Fruit fly (Drosophila melanogaster) whole organism, embryonic: ENCODE data around the gene jv.

Source experiments
- ATbp ChIP-seq: fragments of 200-800 bp; sonication (Bioruptor generic); optimal IDR thresholded peaks from 2 replicates; lab custom pipeline; 2017; ENCODE audit warnings: missing biosample characterization, mild to moderate bottlenecking, missing genetic modification characterization, missing genetic modification reagents
- BEAF-32 ChIP-seq: fragments of 200-800 bp; sonication (Bioruptor generic); optimal IDR thresholded peaks from 3 replicates; lab custom pipeline; 2017; ENCODE audit warnings: missing biosample characterization, missing genetic modification characterization, mild to moderate bottlenecking, moderate library complexity, missing genetic modification reagents
- Blimp-1 ChIP-seq: fragments of 200-800 bp; sonication (Bioruptor generic); optimal IDR thresholded peaks from 3 replicates; lab custom pipeline; 2018; ENCODE audit warnings: missing biosample characterization, missing genetic modification characterization, mild to moderate bottlenecking, moderate library complexity, missing genetic modification reagents
- CG11504 ChIP-seq: fragments of 200-800 bp; sonication (Bioruptor generic); optimal IDR thresholded peaks from 3 replicates; lab custom pipeline; 2019; ENCODE audit warnings: missing biosample characterization, mild to moderate bottlenecking, missing genetic modification characterization, moderate library complexity
- CG12299 ChIP-seq: fragments of 200-800 bp; sonication (Bioruptor generic); optimal IDR thresholded peaks from 2 replicates; lab custom pipeline; 2018; ENCODE audit warnings: missing biosample characterization, mild to moderate bottlenecking, missing genetic modification characterization
- CG1233 ChIP-seq: fragments of 200-800 bp; sonication (Bioruptor generic); optimal IDR thresholded peaks from 4 replicates; lab custom pipeline; 2018; ENCODE audit warnings: missing biosample characterization, mild to moderate bottlenecking, missing genetic modification characterization
- CG13287 ChIP-seq: fragments of 200-800 bp; sonication (Bioruptor generic); IDR thresholded peaks from 2 replicates; pipeline ENCODE4 v1.3.6; 2022; ENCODE audit warnings: missing biosample characterization, missing genetic modification characterization; ENCODE audit not compliant: partially characterized antibody
- CG1832 ChIP-seq: fragments of 200-800 bp; sonication (Bioruptor generic); optimal IDR thresholded peaks from 2 replicates; lab custom pipeline; 2017; ENCODE audit warnings: missing biosample characterization, mild to moderate bottlenecking, missing genetic modification characterization, inconsistent platforms
- CG18599 ChIP-seq: fragments of 200-800 bp; sonication (Bioruptor generic); optimal IDR thresholded peaks from 3 replicates; lab custom pipeline; 2017; ENCODE audit warnings: missing biosample characterization, missing genetic modification characterization, mild to moderate bottlenecking, moderate library complexity, missing genetic modification reagents
- CG18764 ChIP-seq: fragments of 200-800 bp; sonication (Bioruptor generic); optimal IDR thresholded peaks from 3 replicates; lab custom pipeline; 2016; ENCODE audit warnings: missing biosample characterization, missing genetic modification characterization
- CG2875 ChIP-seq: fragments of 200-800 bp; sonication (Bioruptor generic); optimal IDR thresholded peaks from 2 replicates; lab custom pipeline; 2017; ENCODE audit warnings: missing biosample characterization, mild to moderate bottlenecking, missing genetic modification characterization, missing genetic modification reagents
- CG31224 ChIP-seq: fragments of 200-800 bp; sonication (Bioruptor generic); IDR thresholded peaks from 2 replicates; pipeline ENCODE4 v1.3.6; 2022; ENCODE audit warnings: missing biosample characterization, missing genetic modification characterization
- CG4730 ChIP-seq: fragments of 200-800 bp; sonication (Bioruptor generic); IDR thresholded peaks from 2 replicates; pipeline ENCODE4 v1.3.6; 2022; ENCODE audit warnings: missing biosample characterization, missing genetic modification characterization
- CG5180 ChIP-seq: fragments of 200-800 bp; sonication (Bioruptor generic); optimal IDR thresholded peaks from 3 replicates; lab custom pipeline; 2017; ENCODE audit warnings: missing biosample characterization, missing genetic modification characterization, mild to moderate bottlenecking, moderate library complexity, missing genetic modification reagents
- CG5245 ChIP-seq: fragments of 200-800 bp; sonication (Bioruptor generic); optimal IDR thresholded peaks from 3 replicates; lab custom pipeline; 2016; ENCODE audit warnings: missing biosample characterization, missing genetic modification characterization
- CG9876 ChIP-seq: fragments of 200-800 bp; sonication (Bioruptor generic); optimal IDR thresholded peaks from 2 replicates; lab custom pipeline; 2016; ENCODE audit warnings: missing biosample characterization, missing genetic modification characterization
- CTCF ChIP-seq: fragments of 200-800 bp; sonication (Bioruptor generic); optimal IDR thresholded peaks from 2 replicates; lab custom pipeline; 2017; ENCODE audit warnings: missing biosample characterization, mild to moderate bottlenecking, missing genetic modification characterization, moderate library complexity
- Camta ChIP-seq: fragments of 200-800 bp; sonication (Bioruptor generic); optimal IDR thresholded peaks from 2 replicates; lab custom pipeline; 2016; ENCODE audit warnings: missing biosample characterization, missing genetic modification characterization
- CrebB ChIP-seq: fragments of 200-800 bp; sonication (Bioruptor generic); optimal IDR thresholded peaks from 3 replicates; lab custom pipeline; 2018; ENCODE audit warnings: missing biosample characterization, mild to moderate bottlenecking, missing genetic modification characterization
- Dek ChIP-seq: fragments of 200-800 bp; sonication (Bioruptor generic); optimal IDR thresholded peaks from 3 replicates; lab custom pipeline; 2019; ENCODE audit warnings: missing biosample characterization, mild to moderate bottlenecking, missing genetic modification characterization, moderate library complexity
- E2f2 ChIP-seq: fragments of 200-800 bp; sonication (Bioruptor generic); IDR thresholded peaks from 2 replicates; pipeline ENCODE4 v1.3.6; 2022; ENCODE audit warnings: missing biosample characterization, missing genetic modification characterization
- HmgZ ChIP-seq: fragments of 200-800 bp; sonication (Bioruptor generic); optimal IDR thresholded peaks from 2 replicates; lab custom pipeline; 2018; ENCODE audit warnings: missing biosample characterization, mild to moderate bottlenecking, missing genetic modification characterization
- MBD-R2 ChIP-seq: fragments of 200-800 bp; sonication (Bioruptor generic); IDR thresholded peaks from 2 replicates; pipeline ENCODE4 v1.3.6; 2022; ENCODE audit warnings: missing biosample characterization, missing genetic modification characterization
- MTF-1 ChIP-seq: fragments of 200-800 bp; sonication (Bioruptor generic); optimal IDR thresholded peaks from 2 replicates; lab custom pipeline; 2018; ENCODE audit warnings: missing biosample characterization, mild to moderate bottlenecking, missing genetic modification characterization, borderline replicate concordance
- Mes4 ChIP-seq: fragments of 200-800 bp; sonication (Bioruptor generic); optimal IDR thresholded peaks from 2 replicates; lab custom pipeline; 2016; ENCODE audit warnings: missing biosample characterization, missing genetic modification characterization
- NC2β ChIP-seq: fragments of 200-800 bp; sonication (Bioruptor generic); optimal IDR thresholded peaks from 2 replicates; lab custom pipeline; 2016; ENCODE audit warnings: missing biosample characterization, missing genetic modification characterization
- Nf-YC ChIP-seq: fragments of 200-800 bp; optimal IDR thresholded peaks from 3 replicates; lab custom pipeline; 2019; ENCODE audit warnings: missing biosample characterization, mild to moderate bottlenecking, missing genetic modification characterization, moderate library complexity
- Rx ChIP-seq: fragments of 200-800 bp; sonication (Bioruptor generic); IDR thresholded peaks from 2 replicates; pipeline ENCODE4 v1.3.6; 2022; ENCODE audit warnings: missing biosample characterization, missing genetic modification characterization
- Side ChIP-seq: fragments of 200-800 bp; sonication (Bioruptor generic); optimal IDR thresholded peaks from 2 replicates; lab custom pipeline; 2016; ENCODE audit warnings: missing biosample characterization, missing genetic modification characterization
- Sry-β ChIP-seq: fragments of 200-800 bp; sonication (Bioruptor generic); optimal IDR thresholded peaks from 2 replicates; lab custom pipeline; 2018; ENCODE audit warnings: missing biosample characterization, mild to moderate bottlenecking, missing genetic modification characterization, moderate library complexity
- Stat92E ChIP-seq, 3 experiments: fragments of >200 bp in 2 of 3; fragments of 200-800 bp in 1 of 3; sonication (Bioruptor generic) in 1 of 3; optimal IDR thresholded peaks; 2 replicates each; lab custom pipeline; 2017 to 2019; ENCODE audit warnings: missing biosample characterization in 3 of 3, missing genetic modification characterization in 3 of 3, mild to moderate bottlenecking in 1 of 3, moderate library complexity in 1 of 3
- TFAM ChIP-seq: fragments of 200-800 bp; sonication (Bioruptor generic); optimal IDR thresholded peaks from 2 replicates; lab custom pipeline; 2017; ENCODE audit warnings: missing biosample characterization, missing genetic modification characterization, inconsistent platforms
- cad ChIP-seq: fragments of >200 bp; optimal IDR thresholded peaks from 2 replicates; lab custom pipeline; 2017; ENCODE audit warnings: missing biosample characterization, missing genetic modification characterization
- caup ChIP-seq: fragments of 200-800 bp; sonication (Bioruptor generic); optimal IDR thresholded peaks from 3 replicates; lab custom pipeline; 2017; ENCODE audit warnings: missing biosample characterization, mild to moderate bottlenecking, missing genetic modification characterization, moderate library complexity; ENCODE audit not compliant: severe bottlenecking
- chinmo ChIP-seq: fragments of 200-800 bp; sonication (Bioruptor generic); IDR thresholded peaks from 4 replicates; pipeline ENCODE4 v1.3.6; 2022; ENCODE audit warnings: missing biosample characterization, missing genetic modification characterization; ENCODE audit not compliant: partially characterized antibody
- da ChIP-seq: fragments of 200-800 bp; sonication (Bioruptor generic); optimal IDR thresholded peaks from 2 replicates; lab custom pipeline; 2016; ENCODE audit warnings: missing biosample characterization, missing genetic modification characterization
- dysf ChIP-seq: fragments of 200-800 bp; sonication (Bioruptor generic); IDR thresholded peaks from 3 replicates; pipeline ENCODE4 v1.3.6; 2022; ENCODE audit warnings: missing biosample characterization, missing genetic modification characterization
- eyg ChIP-seq: fragments of 200-800 bp; sonication (Bioruptor generic); optimal IDR thresholded peaks from 3 replicates; lab custom pipeline; 2016; ENCODE audit warnings: missing biosample characterization, missing genetic modification characterization
- grn ChIP-seq: fragments of 200-800 bp; sonication (Bioruptor generic); optimal IDR thresholded peaks from 3 replicates; lab custom pipeline; 2017; ENCODE audit warnings: missing biosample characterization, missing genetic modification characterization
- kah ChIP-seq: fragments of 200-800 bp; sonication (Bioruptor generic); optimal IDR thresholded peaks from 2 replicates; lab custom pipeline; 2018; ENCODE audit warnings: missing biosample characterization, mild to moderate bottlenecking, missing genetic modification characterization
- odd ChIP-seq: fragments of 200-800 bp; sonication (Bioruptor generic); optimal IDR thresholded peaks from 2 replicates; lab custom pipeline; 2017; ENCODE audit warnings: missing biosample characterization, mild to moderate bottlenecking, missing genetic modification characterization
- pzg ChIP-seq: fragments of 200-800 bp; sonication (Bioruptor generic); optimal IDR thresholded peaks from 3 replicates; lab custom pipeline; 2018; ENCODE audit warnings: missing biosample characterization, mild to moderate bottlenecking, missing genetic modification characterization, moderate library complexity
- repo ChIP-seq: fragments of 200-800 bp; sonication (Bioruptor generic); optimal IDR thresholded peaks from 2 replicates; lab custom pipeline; 2016; ENCODE audit warnings: missing biosample characterization, missing genetic modification characterization
- row ChIP-seq: fragments of 200-800 bp; sonication (Bioruptor generic); IDR thresholded peaks from 3 replicates; pipeline ENCODE4 v1.3.6; 2022; ENCODE audit warnings: missing biosample characterization, missing genetic modification characterization
- sob ChIP-seq: fragments of 200-800 bp; sonication (Bioruptor generic); IDR thresholded peaks from 2 replicates; pipeline ENCODE4 v1.3.6; 2022; ENCODE audit warnings: missing biosample characterization, missing genetic modification characterization
- tgo ChIP-seq: fragments of 200-800 bp; sonication (Bioruptor generic); IDR thresholded peaks from 3 replicates; pipeline ENCODE4 v1.3.6; 2022; ENCODE audit warnings: missing biosample characterization, missing genetic modification characterization
- trem ChIP-seq: fragments of 200-800 bp; optimal IDR thresholded peaks from 3 replicates; lab custom pipeline; 2019; ENCODE audit warnings: missing biosample characterization, mild to moderate bottlenecking, missing genetic modification characterization, moderate library complexity
- usp ChIP-seq: fragments of >200 bp; optimal IDR thresholded peaks from 2 replicates; lab custom pipeline; 2017; ENCODE audit warnings: missing biosample characterization, missing genetic modification characterization
- vvl ChIP-seq: fragments of 200-800 bp; sonication (Bioruptor generic); IDR thresholded peaks from 2 replicates; pipeline ENCODE4 v1.3.6; 2022; ENCODE audit warnings: missing biosample characterization, missing genetic modification characterization
- wek ChIP-seq: fragments of 200-800 bp; sonication (Bioruptor generic); optimal IDR thresholded peaks from 3 replicates; lab custom pipeline; 2018; ENCODE audit warnings: missing biosample characterization, mild to moderate bottlenecking, missing genetic modification characterization, moderate library complexity
- zen ChIP-seq: fragments of 200-800 bp; sonication (Bioruptor generic); optimal IDR thresholded peaks from 3 replicates; lab custom pipeline; 2018; ENCODE audit warnings: missing biosample characterization, mild to moderate bottlenecking, missing genetic modification characterization, moderate library complexity

jv gene

dm6 chr3L:6612637-6613036 is 23.4 kb upstream of the jv start (continued):
- TF ChIP-seq CG2875 (peak; percentile 15), Dek (tag; lab: Kevin White, UChicago) (no peak), da (GFP tag; lab: Kevin White, UChicago) (no peak), CG9876 (GFP tag; lab: Kevin White, UChicago) (no peak), repo (GFP tag; lab: Kevin White, UChicago) (no peak), NC2β (GFP tag; lab: Kevin White, UChicago) (no peak), CG5180 (GFP tag; lab: Kevin White, UChicago) (peak; percentile 0), wek (peak; percentile 57), CG4730 (GFP tag; lab: Robert Waterston, UW) (no peak), Rx (0 out of 2 replicates have a peak, but pooled peaks have one; percentile 44), CrebB (tag; lab: Kevin White, UChicago) (no peak), CG13287 (GFP tag; lab: Robert Waterston, UW) (no peak), kah (no peak), Camta (GFP tag; lab: Kevin White, UChicago) (no peak), MTF-1 (GFP tag; lab: Kevin White, UChicago) (peak; percentile 46), dysf (GFP tag; lab: Robert Waterston, UW) (peak; percentile 54; the same call in 1 of the 3 replicates), usp (GFP tag; lab: Kevin White, UChicago) (no peak), BEAF-32 (GFP tag; lab: Kevin White, UChicago) (no peak), CG1233 (GFP tag; lab: Kevin White, UChicago) (peak; percentile 17), Blimp-1 (GFP tag; lab: Kevin White, UChicago) (no peak), tgo (GFP tag; lab: Robert Waterston, UW) (0 out of 3 replicates have a peak, but pooled peaks have one; percentile 21), Stat92E (GFP tag; optimal IDR thresholded peaks at IDR 0.05; lab: Kevin White, UChicago) (no peak), CG31224 (no peak), trem (tag; lab: Kevin White, UChicago) (no peak), CTCF (GFP tag; lab: Kevin White, UChicago) (no peak), E2f2 (GFP tag; lab: Robert Waterston, UW) (no peak), pzg (GFP tag; lab: Kevin White, UChicago) (no peak), CG18764 (GFP tag; lab: Kevin White, UChicago) (no peak), cad (GFP tag; lab: Kevin White, UChicago) (no peak), vvl (peak; percentile 44), Nf-YC (no peak), eyg (no peak), MBD-R2 (GFP tag; lab: Robert Waterston, UW) (peak; percentile 19; the same call in 1 of the 2 replicates), ATbp (GFP tag; lab: Kevin White, UChicago) (peak; percentile 62), CG18599 (peak; percentile 18), grn (GFP tag; lab: Kevin White, UChicago) (no peak), caup (GFP tag; lab: Kevin White, UChicago) (peak; percentile 48), Mes4 (GFP tag; lab: Kevin White, UChicago) (no peak), CG5245 (GFP tag; lab: Kevin White, UChicago) (no peak), Sry-β (GFP tag; lab: Kevin White, UChicago) (no peak), TFAM (GFP tag; lab: Kevin White, UChicago) (no peak), CG1832 (GFP tag; lab: Kevin White, UChicago) (no peak), zen (tag; lab: Kevin White, UChicago) (no peak), Side (peak; percentile 14), CG11504 (tag; lab: Kevin White, UChicago) (peak; percentile 4), chinmo (GFP tag; lab: Robert Waterston, UW) (0 out of 4 replicates have a peak, but pooled peaks have one; percentile 20), HmgZ (tag; lab: Kevin White, UChicago) (no peak), sob (GFP tag; lab: Robert Waterston, UW) (peak; percentile 21; the same call in 1 of the 2 replicates), CG12299 (tag; lab: Kevin White, UChicago) (no peak), odd (GFP tag; lab: Kevin White, UChicago) (peak; percentile 33), row (GFP tag; lab: Robert Waterston, UW) (no peak; the same call in 2 of the 3 replicates)
